Fruit fly (Drosophila melanogaster) whole organism, adult: ENCODE measurements around the gene CG3198.

Experiments
- CG11617 ChIP-seq: fragments of 200-800 bp; sonication (Bioruptor generic); optimal IDR thresholded peaks from 2 replicates; lab custom pipeline; 2017; ENCODE audit warnings: mild to moderate bottlenecking, missing biosample characterization, missing genetic modification reagents, missing genetic modification characterization
- CG14711 ChIP-seq: fragments of 200-800 bp; sonication (Bioruptor generic); optimal IDR thresholded peaks from 2 replicates; lab custom pipeline; 2018; ENCODE audit warnings: missing biosample characterization, mild to moderate bottlenecking, missing genetic modification characterization, moderate library complexity
- CG1620 ChIP-seq: fragments of 200-800 bp; sonication (Bioruptor generic); optimal IDR thresholded peaks from 2 replicates; lab custom pipeline; 2016; ENCODE audit warnings: missing biosample characterization, missing genetic modification characterization
- CG33017 ChIP-seq: fragments of 200-800 bp; sonication (Bioruptor generic); optimal IDR thresholded peaks from 2 replicates; lab custom pipeline; 2018; ENCODE audit warnings: missing biosample characterization, mild to moderate bottlenecking, missing genetic modification characterization, moderate library complexity
- CG5204 ChIP-seq: fragments of 200-800 bp; sonication (Bioruptor generic); optimal IDR thresholded peaks from 2 replicates; lab custom pipeline; 2016; ENCODE audit warnings: missing biosample characterization, missing genetic modification characterization
- CG7045 ChIP-seq: fragments of 200-800 bp; sonication (Bioruptor generic); optimal IDR thresholded peaks from 2 replicates; lab custom pipeline; 2017; ENCODE audit warnings: missing biosample characterization, mild to moderate bottlenecking, missing genetic modification characterization
- Clk ChIP-seq: fragments of 200-800 bp; sonication (Bioruptor generic); optimal IDR thresholded peaks from 2 replicates; lab custom pipeline; 2017; ENCODE audit warnings: missing biosample characterization, missing genetic modification characterization
- Crg-1 ChIP-seq: fragments of 200-800 bp; sonication (Bioruptor generic); optimal IDR thresholded peaks from 2 replicates; lab custom pipeline; 2016; ENCODE audit warnings: missing biosample characterization, missing genetic modification characterization
- Mnt ChIP-seq: fragments of 200-800 bp; sonication (Bioruptor generic); optimal IDR thresholded peaks from 2 replicates; lab custom pipeline; 2016; ENCODE audit warnings: missing biosample characterization, mild to moderate bottlenecking, missing genetic modification characterization
- bab1 ChIP-seq: fragments of 200-800 bp; sonication (Bioruptor generic); optimal IDR thresholded peaks from 3 replicates; lab custom pipeline; 2019; ENCODE audit warnings: missing biosample characterization, mild to moderate bottlenecking, missing genetic modification characterization, moderate library complexity
- kay ChIP-seq: fragments of 200-800 bp; sonication (Bioruptor generic); peaks from one replicate; lab custom pipeline; 2016; ENCODE audit warnings: missing biosample characterization, missing genetic modification characterization, borderline replicate concordance
- pad ChIP-seq: fragments of 200-800 bp; sonication (Bioruptor generic); optimal IDR thresholded peaks from 3 replicates; lab custom pipeline; 2017; ENCODE audit warnings: missing biosample characterization, missing genetic modification characterization, mild to moderate bottlenecking, moderate library complexity, missing genetic modification reagents
- tj ChIP-seq: fragments of 200-800 bp; sonication (Bioruptor generic); optimal IDR thresholded peaks from 3 replicates; lab custom pipeline; 2017; ENCODE audit warnings: missing biosample characterization, mild to moderate bottlenecking, missing genetic modification characterization, moderate library complexity
- toe ChIP-seq: fragments of 200-800 bp; sonication (Bioruptor generic); optimal IDR thresholded peaks from 2 replicates; lab custom pipeline; 2016; ENCODE audit warnings: missing biosample characterization, missing genetic modification characterization

dm6 chrX:6708138-6708537, 34.4 kb upstream of the CG3198 start:
- TF ChIP-seq CG7045: no peak
- no peak for TF ChIP-seq pad (GFP tag; lab: Kevin White, UChicago)
- no peak for TF ChIP-seq toe (GFP tag; lab: Kevin White, UChicago)
- TF ChIP-seq Crg-1 (GFP tag; lab: Kevin White, UChicago): no peak
- no peak for TF ChIP-seq CG14711 (tag; lab: Kevin White, UChicago)
- TF ChIP-seq CG11617 (GFP tag; lab: Kevin White, UChicago): no peak
- TF ChIP-seq bab1: no peak
- no peak for TF ChIP-seq kay (GFP tag; lab: Kevin White, UChicago)
- TF ChIP-seq tj: no peak
- no peak for TF ChIP-seq CG33017
- TF ChIP-seq CG1620 (GFP tag; lab: Kevin White, UChicago): no peak
- no peak for TF ChIP-seq Mnt (GFP tag; lab: Kevin White, UChicago)
- TF ChIP-seq Clk (GFP tag; lab: Kevin White, UChicago): no peak
- TF ChIP-seq CG5204 (GFP tag; lab: Kevin White, UChicago): no peak
